Worm (Caenorhabditis elegans): ENCODE measurements around the gene EGAP1.1.

DNA sequence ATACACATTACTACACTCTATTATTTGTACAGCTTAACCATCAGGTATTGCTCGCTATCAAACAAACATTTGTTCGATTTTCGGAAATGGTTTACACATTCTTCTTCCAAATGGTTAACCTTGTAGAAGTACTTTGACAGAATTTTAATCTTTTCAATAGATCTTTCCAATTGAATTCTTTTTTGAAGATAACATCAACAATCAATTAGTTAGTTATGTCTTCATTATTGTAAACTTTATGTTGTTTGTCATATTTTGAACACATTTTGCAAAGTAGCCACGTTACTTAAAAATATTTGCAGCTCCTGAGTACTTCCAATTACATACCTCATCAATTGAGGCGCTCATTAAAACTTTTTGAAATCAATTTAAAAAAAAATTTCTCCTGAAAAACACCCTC, 28.3 kb upstream of the EGAP1.1 start:
- TF ChIP-seq nhr-2 (tag; optimal IDR thresholded peaks at IDR 0.05) = no peak
- TF ChIP-seq nhr-28 (tag; optimal IDR thresholded peaks at IDR 0.05) = no peak
- no peak for TF ChIP-seq lin-32 (GFP tag; optimal IDR thresholded peaks at IDR 0.05)
- no peak for TF ChIP-seq unc-62 (GFP tag; optimal IDR thresholded peaks at IDR 0.05)
- TF ChIP-seq snpc-4 (tag; optimal IDR thresholded peaks at IDR 0.05) = no peak
- no peak for TF ChIP-seq bed-3 (GFP tag; optimal IDR thresholded peaks at IDR 0.05)
- no peak for TF ChIP-seq hlh-1 (tag; optimal IDR thresholded peaks at IDR 0.05)
- no peak for TF ChIP-seq pha-4 (tag; optimal IDR thresholded peaks at IDR 0.05)
- no peak for TF ChIP-seq zip-8 (tag; optimal IDR thresholded peaks at IDR 0.05)
- TF ChIP-seq nhr-12 (tag; optimal IDR thresholded peaks at IDR 0.05) = no peak
